Worm (Caenorhabditis elegans): ENCODE results near the gene gon-14.

ce11 chrV:6645810-6646209, 34.9 kb upstream of the gon-14 start:
- TF ChIP-seq flt-1 (GFP tag; IDR thresholded peaks at IDR 0.05) (no peak), ref-1 (GFP tag; conservative IDR thresholded peaks at IDR 0.05) (no peak), ztf-29 (GFP tag; IDR thresholded peaks at IDR 0.05) (no peak), ztf-23 (GFP tag; IDR thresholded peaks at IDR 0.05) (no peak), T22C8.4 (GFP tag; IDR thresholded peaks at IDR 0.05) (no peak), tab-1 (GFP tag; IDR thresholded peaks at IDR 0.05) (no peak), med-1 (GFP tag; optimal IDR thresholded peaks at IDR 0.05; ENCODE audit: insufficient read depth) (no peak), cog-1 (tag; optimal IDR thresholded peaks at IDR 0.05) (no peak), klf-2 (GFP tag; conservative IDR thresholded peaks at IDR 0.05) (no peak)

Data from whole organism, midembryonic.